Worm (Caenorhabditis elegans): ENCODE results near the gene odr-1.

ce11 chrX:13511796-13512195 lies 39.0 kb downstream of the odr-1 start:
- no peak for TF ChIP-seq fkh-10 (GFP tag; optimal IDR thresholded peaks at IDR 0.05)
- TF ChIP-seq egl-27 (tag; optimal IDR thresholded peaks at IDR 0.05), result peak; percentile 5
- TF ChIP-seq zag-1 (tag; optimal IDR thresholded peaks at IDR 0.05), result no peak
- TF ChIP-seq jun-1 (tag; optimal IDR thresholded peaks at IDR 0.05), result peak; percentile 23
- TF ChIP-seq lin-15B (tag; optimal IDR thresholded peaks at IDR 0.05), result no peak
- no peak for TF ChIP-seq elt-3 (tag; optimal IDR thresholded peaks at IDR 0.05)
- peak; percentile 27 for TF ChIP-seq ceh-82 (tag; optimal IDR thresholded peaks at IDR 0.05)
- TF ChIP-seq nhr-76 (tag; optimal IDR thresholded peaks at IDR 0.05), result no peak
- TF ChIP-seq nhr-77 (tag; optimal IDR thresholded peaks at IDR 0.05), result no peak
- TF ChIP-seq unc-62 (GFP tag; optimal IDR thresholded peaks at IDR 0.05), result no peak
- no peak for TF ChIP-seq fos-1 (tag; optimal IDR thresholded peaks at IDR 0.05)
- TF ChIP-seq ceh-16 (tag; optimal IDR thresholded peaks at IDR 0.05), result no peak
- peak; percentile 44 for TF ChIP-seq tbx-2 (tag; optimal IDR thresholded peaks at IDR 0.05)

Data from whole organism, L3 larva.